Worm (Caenorhabditis elegans) whole organism, L4 larva: Measurements from ENCODE around the gene T19C3.6.

Experiments
- F26F4.8 ChIP-seq: fragments of 200-800 bp; sonication (Bioruptor generic); conservative IDR thresholded peaks from 2 replicates; pipeline ENCODE4 v1.3.6; 2022; ENCODE audit warnings: missing genetic modification characterization, missing compliant biosample characterization
- F49E8.2 ChIP-seq: sonication (generic microtip); optimal IDR thresholded peaks from 2 replicates; lab custom pipeline; 2016; ENCODE audit warnings: missing compliant biosample characterization, mild to moderate bottlenecking, missing genetic modification characterization, borderline replicate concordance
- T26A8.4 ChIP-seq: fragments of 200-800 bp; sonication (Bioruptor generic); IDR thresholded peaks from 2 replicates; pipeline ENCODE4 v1.3.6; 2022; ENCODE audit warnings: missing genetic modification characterization, missing compliant biosample characterization
- Y5F2A.4 ChIP-seq: fragments of 200-800 bp; sonication (Bioruptor generic); optimal IDR thresholded peaks from 2 replicates; lab custom pipeline; 2018; ENCODE audit warnings: mild to moderate bottlenecking, missing genetic modification characterization, missing compliant biosample characterization
- Y75B8A.6 ChIP-seq: fragments of 200-800 bp; sonication (Bioruptor generic); IDR thresholded peaks from 2 replicates; pipeline ENCODE4 v1.3.6; 2022; ENCODE audit warnings: missing genetic modification reagents, missing genetic modification characterization, missing compliant biosample characterization
- aha-1 ChIP-seq: fragments of 150-350 bp; peaks from one replicate; lab custom pipeline; 2014; ENCODE audit warnings: missing biosample characterization, missing genetic modification characterization
- aly-2 ChIP-seq: sonication (generic microtip); optimal IDR thresholded peaks from 2 replicates; lab custom pipeline; 2018; ENCODE audit warnings: missing biosample characterization, missing genetic modification characterization
- attf-4 ChIP-seq: sonication (generic microtip); optimal IDR thresholded peaks from 3 replicates; lab custom pipeline; 2017; ENCODE audit warnings: missing biosample characterization, missing genetic modification characterization
- ceh-20 ChIP-seq: fragments of 200-800 bp; sonication (Bioruptor generic); IDR thresholded peaks from 2 replicates; pipeline ENCODE4 v1.3.6; 2022; ENCODE audit warnings: missing genetic modification reagents, missing genetic modification characterization, missing compliant biosample characterization
- ceh-28 ChIP-seq: fragments of 150-350 bp; optimal IDR thresholded peaks from 2 replicates; lab custom pipeline; 2014; ENCODE audit warnings: missing biosample characterization, missing genetic modification reagents, missing genetic modification characterization
- ceh-44 ChIP-seq: fragments of 200-800 bp; sonication (Bioruptor generic); IDR thresholded peaks from 2 replicates; pipeline ENCODE4 v1.3.6; 2022; ENCODE audit warnings: missing genetic modification reagents, missing genetic modification characterization, missing compliant biosample characterization
- ceh-82 ChIP-seq: sonication (generic microtip); optimal IDR thresholded peaks from 2 replicates; lab custom pipeline; 2017; ENCODE audit warnings: missing biosample characterization, missing genetic modification characterization
- ces-1 ChIP-seq: fragments of 150-350 bp; sonication (generic microtip); optimal IDR thresholded peaks from 4 replicates; lab custom pipeline; 2014; ENCODE audit warnings: missing biosample characterization, missing genetic modification reagents, missing genetic modification characterization
- cey-2 ChIP-seq: sonication (generic microtip); optimal IDR thresholded peaks from 3 replicates; lab custom pipeline; 2017; ENCODE audit warnings: missing genetic modification characterization, mild to moderate bottlenecking, missing compliant biosample characterization, antibody characterized with exemption, borderline replicate concordance; ENCODE audit not compliant: insufficient read depth
- daf-12 ChIP-seq: fragments of 150-350 bp; optimal IDR thresholded peaks from 2 replicates; lab custom pipeline; 2014; ENCODE audit warnings: missing biosample characterization, missing genetic modification reagents, missing genetic modification characterization
- daf-16 ChIP-seq, 3 experiments: sonication (generic microtip); optimal IDR thresholded peaks; 2 replicates each; lab custom pipeline; 2016 to 2017; ENCODE audit warnings: missing genetic modification characterization in 3 of 3, missing genetic modification reagents in 3 of 3, mild to moderate bottlenecking in 2 of 3, missing compliant biosample characterization in 2 of 3, missing biosample characterization in 1 of 3, moderate library complexity in 1 of 3
- dmd-6 ChIP-seq: fragments of 200-800 bp; sonication (Bioruptor generic); IDR thresholded peaks from 2 replicates; pipeline ENCODE4 v1.3.6; 2022; ENCODE audit warnings: missing genetic modification reagents, missing genetic modification characterization, missing compliant biosample characterization
- fos-1 ChIP-seq: fragments of 150-350 bp; optimal IDR thresholded peaks from 2 replicates; lab custom pipeline; 2014; ENCODE audit warnings: missing biosample characterization, missing genetic modification characterization
- hif-1 ChIP-seq, 2 experiments: sonication (generic microtip); optimal IDR thresholded peaks; 2 replicates each; lab custom pipeline; 2016 to 2017; ENCODE audit warnings: missing compliant biosample characterization in 2 of 2, missing genetic modification characterization in 2 of 2, missing genetic modification reagents in 2 of 2, missing genotype in 2 of 2, mild to moderate bottlenecking in 1 of 2
- jun-1 ChIP-seq: fragments of 150-350 bp; optimal IDR thresholded peaks from 2 replicates; lab custom pipeline; 2014; ENCODE audit warnings: missing biosample characterization, missing genetic modification reagents, missing genetic modification characterization
- lin-1 ChIP-seq: fragments of 200-800 bp; sonication (Bioruptor generic); IDR thresholded peaks from 2 replicates; pipeline ENCODE4 v1.3.6; 2022; ENCODE audit warnings: missing genetic modification reagents, missing genetic modification characterization, missing compliant biosample characterization
- lin-15B ChIP-seq: fragments of 150-350 bp; sonication (generic microtip); optimal IDR thresholded peaks from 3 replicates; lab custom pipeline; 2014; ENCODE audit warnings: missing biosample characterization, missing genetic modification characterization
- lin-39 ChIP-seq: fragments of 150-350 bp; optimal IDR thresholded peaks from 2 replicates; lab custom pipeline; 2014; ENCODE audit warnings: missing biosample characterization, missing genetic modification reagents, missing genetic modification characterization
- madf-9 ChIP-seq: fragments of 200-800 bp; sonication (Bioruptor generic); conservative IDR thresholded peaks from 2 replicates; pipeline ENCODE4 v1.3.6; 2022; ENCODE audit warnings: missing genetic modification reagents, missing genetic modification characterization, missing compliant biosample characterization
- mdt-29 ChIP-seq: fragments of 200-800 bp; sonication (Bioruptor generic); IDR thresholded peaks from 2 replicates; pipeline ENCODE4 v1.3.6; 2022; ENCODE audit warnings: missing genetic modification reagents, missing genetic modification characterization, missing compliant biosample characterization
- mxl-3 ChIP-seq: fragments of 200-800 bp; sonication (Bioruptor generic); optimal IDR thresholded peaks from 2 replicates; lab custom pipeline; 2018; ENCODE audit warnings: mild to moderate bottlenecking, missing genetic modification characterization, missing compliant biosample characterization
- nhr-111 ChIP-seq: fragments of 200-800 bp; sonication (Bioruptor generic); optimal IDR thresholded peaks from 2 replicates; lab custom pipeline; 2018; ENCODE audit warnings: mild to moderate bottlenecking, missing genetic modification characterization, missing compliant biosample characterization
- nhr-237 ChIP-seq: sonication (generic microtip); optimal IDR thresholded peaks from 2 replicates; lab custom pipeline; 2017; ENCODE audit warnings: missing biosample characterization, missing genetic modification characterization
- nhr-25 ChIP-seq: sonication (generic microtip); optimal IDR thresholded peaks from 2 replicates; lab custom pipeline; 2017; ENCODE audit warnings: missing genetic modification characterization, mild to moderate bottlenecking, missing compliant biosample characterization, antibody characterized with exemption, moderate library complexity, borderline replicate concordance; ENCODE audit not compliant: insufficient read depth
- nhr-41 ChIP-seq: fragments of 200-800 bp; sonication (Bioruptor generic); IDR thresholded peaks from 2 replicates; pipeline ENCODE4 v1.3.6; 2022; ENCODE audit warnings: missing genetic modification reagents, missing genetic modification characterization, missing compliant biosample characterization
- nhr-42 ChIP-seq: fragments of 200-800 bp; sonication (Bioruptor generic); IDR thresholded peaks from 2 replicates; pipeline ENCODE4 v1.3.6; 2022; ENCODE audit warnings: missing genetic modification characterization, missing compliant biosample characterization
- nhr-76 ChIP-seq: fragments of 150-350 bp; optimal IDR thresholded peaks from 2 replicates; lab custom pipeline; 2014; ENCODE audit warnings: missing biosample characterization, missing genetic modification characterization
- pha-4 ChIP-seq, 2 experiments: fragments of 150-350 bp in 1 of 2; fragments of 200-800 bp in 1 of 2; sonication (Bioruptor generic) in 1 of 2; IDR thresholded peaks in 1 of 2; optimal IDR thresholded peaks in 1 of 2; 2 replicates each; pipeline versions ENCODE4 v1.3.6 to Lab custom; 2014 to 2022; ENCODE audit warnings: missing genetic modification characterization in 2 of 2, missing genetic modification reagents in 2 of 2, missing biosample characterization in 1 of 2, missing compliant biosample characterization in 1 of 2
- saeg-2 ChIP-seq: fragments of 200-800 bp; sonication (Bioruptor generic); IDR thresholded peaks from 2 replicates; pipeline ENCODE4 v1.3.6; 2022; ENCODE audit warnings: missing genetic modification reagents, missing genetic modification characterization, missing compliant biosample characterization
- set-16 ChIP-seq: fragments of 200-800 bp; sonication (Bioruptor generic); IDR thresholded peaks from 2 replicates; pipeline ENCODE4 v1.3.6; 2022; ENCODE audit warnings: missing genetic modification reagents, missing genetic modification characterization, missing compliant biosample characterization
- skn-1 ChIP-seq: fragments of 150-350 bp; optimal IDR thresholded peaks from 2 replicates; lab custom pipeline; 2014; ENCODE audit warnings: missing biosample characterization, missing genetic modification characterization
- spr-1 ChIP-seq: sonication (generic microtip); optimal IDR thresholded peaks from 2 replicates; lab custom pipeline; 2016; ENCODE audit warnings: mild to moderate bottlenecking, missing genetic modification characterization, missing compliant biosample characterization
- spr-3 ChIP-seq: fragments of 200-800 bp; sonication (Bioruptor generic); optimal IDR thresholded peaks from 2 replicates; lab custom pipeline; 2018; ENCODE audit warnings: mild to moderate bottlenecking, missing genetic modification characterization, missing compliant biosample characterization
- tra-1 ChIP-seq: fragments of 200-800 bp; sonication (Bioruptor generic); IDR thresholded peaks from 2 replicates; pipeline ENCODE4 v1.3.6; 2022; ENCODE audit warnings: missing genetic modification reagents, missing genetic modification characterization, missing compliant biosample characterization
- unc-130 ChIP-seq: sonication (generic microtip); optimal IDR thresholded peaks from 2 replicates; lab custom pipeline; 2016; ENCODE audit warnings: missing genetic modification reagents, missing genetic modification characterization, missing compliant biosample characterization
- unc-39 ChIP-seq: sonication (generic microtip); optimal IDR thresholded peaks from 2 replicates; lab custom pipeline; 2017; ENCODE audit warnings: missing biosample characterization, missing genetic modification characterization
- vab-7 ChIP-seq: fragments of 200-800 bp; sonication (Bioruptor generic); IDR thresholded peaks from 2 replicates; pipeline ENCODE4 v1.3.6; 2022; ENCODE audit warnings: missing genetic modification reagents, missing genetic modification characterization, missing compliant biosample characterization
- zag-1 ChIP-seq: fragments of 150-350 bp; optimal IDR thresholded peaks from 2 replicates; lab custom pipeline; 2014; ENCODE audit warnings: missing biosample characterization, missing genetic modification characterization
- zfp-2 ChIP-seq: sonication (generic microtip); optimal IDR thresholded peaks from 2 replicates; lab custom pipeline; 2016; ENCODE audit warnings: mild to moderate bottlenecking, missing genetic modification characterization, missing compliant biosample characterization
- zip-2 ChIP-seq: fragments of 150-350 bp; optimal IDR thresholded peaks from 2 replicates; lab custom pipeline; 2014; ENCODE audit warnings: missing biosample characterization, missing genetic modification characterization
- ztf-11 ChIP-seq: fragments of 150-350 bp; optimal IDR thresholded peaks from 2 replicates; lab custom pipeline; 2014; ENCODE audit warnings: missing biosample characterization, missing genetic modification characterization
- ztf-7 ChIP-seq: fragments of 150-350 bp; optimal IDR thresholded peaks from 2 replicates; lab custom pipeline; 2014; ENCODE audit warnings: missing biosample characterization, missing genetic modification characterization

Gene T19C3.6

ce11 chrIII:627838-628237 lies 3.5 kb downstream of the T19C3.6 start, which contains the start of gene T19C3.5:
T19C3.5 (minus strand) TSS chrIII:627938.
- no peak for TF ChIP-seq daf-12 (tag; lab: Kevin White, UChicago)
- TF ChIP-seq dmd-6 = no peak
- TF ChIP-seq saeg-2 (GFP tag; lab: Robert Waterston, UW) = no peak
- no peak for TF ChIP-seq nhr-42 (GFP tag; lab: Robert Waterston, UW)
- TF ChIP-seq lin-39 (tag; lab: Kevin White, UChicago) = no peak
- TF ChIP-seq ztf-11 (tag; lab: Kevin White, UChicago) = no peak
- no peak for TF ChIP-seq spr-1 (tag; lab: Kevin White, UChicago)
- no peak for TF ChIP-seq unc-39 (tag; lab: Kevin White, UChicago)
- TF ChIP-seq set-16 (GFP tag; lab: Robert Waterston, UW) = no peak
- TF ChIP-seq F26F4.8 (GFP tag; lab: Robert Waterston, UW) = no peak
- no peak for TF ChIP-seq zag-1
- no peak for TF ChIP-seq nhr-76
- no peak for TF ChIP-seq nhr-41 (GFP tag; lab: Robert Waterston, UW)

DNA sequence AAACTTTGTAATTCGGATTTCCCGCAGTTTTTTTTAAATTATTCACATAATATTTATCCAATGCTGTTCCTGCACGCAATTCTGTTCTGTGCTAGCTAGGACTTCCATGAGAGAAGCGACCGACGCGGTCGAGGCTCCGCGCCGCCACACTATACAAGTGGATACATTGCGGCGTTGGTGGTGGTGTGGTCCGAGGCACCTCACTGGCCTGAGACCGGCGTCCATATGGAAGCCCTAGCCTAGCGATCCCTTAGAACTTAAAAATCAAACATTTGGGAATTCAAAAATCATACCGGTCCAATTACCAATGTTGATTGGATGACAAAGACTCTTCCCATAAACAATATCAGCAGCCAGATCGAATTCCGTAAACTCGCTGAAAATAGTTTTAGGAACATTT lies 5.2 kb downstream of the T19C3.6 start:
- TF ChIP-seq aha-1 (tag; lab: Kevin White, UChicago) (peak; percentile 56), Y5F2A.4 (GFP tag; lab: Kevin White, UChicago) (no peak)

DNA sequence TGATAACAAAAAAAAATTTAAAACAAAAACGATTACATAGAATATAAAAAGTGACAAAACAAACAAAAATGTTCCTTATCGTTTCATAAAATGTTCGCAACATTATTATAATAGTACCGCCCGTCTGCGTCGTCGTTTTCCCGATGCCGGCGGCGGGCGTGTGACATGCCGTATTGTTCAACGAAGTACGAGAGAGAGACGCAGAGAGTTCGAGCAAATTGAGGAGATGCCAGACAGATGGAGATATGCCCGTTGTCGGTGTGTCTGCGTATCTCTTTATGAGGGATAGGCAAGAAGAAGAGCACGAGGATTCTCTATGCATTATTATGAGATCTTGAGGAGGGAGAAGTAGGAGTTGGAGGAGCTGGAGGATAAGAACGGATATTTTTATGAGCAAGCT lies 7.6 kb downstream of the T19C3.6 start:
- TF ChIP-seq ces-1 (GFP tag; lab: Kevin White, UChicago) = no peak
- TF ChIP-seq spr-3 (GFP tag; lab: Kevin White, UChicago) = no peak
- no peak for TF ChIP-seq unc-130 (GFP tag; lab: Kevin White, UChicago)
- TF ChIP-seq ceh-82 (tag; lab: Kevin White, UChicago) = no peak
- no peak for TF ChIP-seq ztf-7 (tag; lab: Kevin White, UChicago)
- TF ChIP-seq zfp-2 (tag; lab: Kevin White, UChicago) = no peak
- TF ChIP-seq skn-1 (tag; lab: Kevin White, UChicago) = no peak
- TF ChIP-seq nhr-25 (tag; lab: Kevin White, UChicago) = peak; percentile 36
- TF ChIP-seq mdt-29 (GFP tag; lab: Robert Waterston, UW) = no peak
- peak; percentile 66; the same call in 1 of the 2 replicates for TF ChIP-seq T26A8.4 (GFP tag; lab: Robert Waterston, UW)
- peak in 1 of 2 experiments; percentile 81 for TF ChIP-seq hif-1 (tag; optimal IDR thresholded peaks at IDR 0.05; lab: Kevin White, UChicago)
- no peak for TF ChIP-seq nhr-237 (tag; lab: Kevin White, UChicago)
- no peak for TF ChIP-seq ceh-28 (tag; lab: Kevin White, UChicago)
- no peak for TF ChIP-seq attf-4 (tag; lab: Kevin White, UChicago)
- peak; percentile 98 for TF ChIP-seq mxl-3
- peak; percentile 77 for TF ChIP-seq tra-1 (GFP tag; lab: Robert Waterston, UW)
- TF ChIP-seq pha-4 (GFP tag; IDR thresholded peaks at IDR 0.05; lab: Robert Waterston, UW) = peak; percentile 78
- no peak for TF ChIP-seq pha-4 (tag; optimal IDR thresholded peaks at IDR 0.05; lab: Kevin White, UChicago)
- no peak for TF ChIP-seq lin-15B (tag; lab: Kevin White, UChicago)
- no peak for TF ChIP-seq F49E8.2
- TF ChIP-seq unc-39 (tag; lab: Kevin White, UChicago) = no peak
- TF ChIP-seq nhr-76 = no peak
- TF ChIP-seq madf-9 (GFP tag; lab: Robert Waterston, UW) = peak; percentile 58; the same call in 1 of the 2 replicates
- TF ChIP-seq aly-2 (tag; lab: Kevin White, UChicago) = no peak
- no peak for TF ChIP-seq fos-1
- no peak for TF ChIP-seq cey-2
- TF ChIP-seq ceh-44 (GFP tag; lab: Robert Waterston, UW) = no peak
- TF ChIP-seq zag-1 = no peak
- TF ChIP-seq nhr-111 (GFP tag; lab: Kevin White, UChicago) = no peak
- peak; percentile 86 for TF ChIP-seq ceh-20 (GFP tag; lab: Robert Waterston, UW)
- peak; percentile 58 for TF ChIP-seq jun-1 (tag; lab: Kevin White, UChicago)
- peak; percentile 38 to 55 for TF ChIP-seq daf-16 (GFP tag; optimal IDR thresholded peaks at IDR 0.05; lab: Kevin White, UChicago)
- TF ChIP-seq daf-16 (tag; optimal IDR thresholded peaks at IDR 0.05; lab: Kevin White, UChicago) = peak; percentile 95
- TF ChIP-seq Y75B8A.6 (GFP tag; lab: Robert Waterston, UW) = no peak
- no peak for TF ChIP-seq F26F4.8 (GFP tag; lab: Robert Waterston, UW)
- no peak for TF ChIP-seq vab-7 (GFP tag; lab: Robert Waterston, UW)
- no peak for TF ChIP-seq zip-2
- TF ChIP-seq lin-1 (GFP tag; lab: Robert Waterston, UW) = peak; percentile 73; the same call in 1 of the 2 replicates
